Worm (Caenorhabditis elegans): ENCODE data around the gene ZC190.4.
"Not testable (repeated sequence)": the region's sequence is repeated elsewhere in the genome, so short reads cannot be mapped to it uniquely, and the experiment has no call there.

DNA sequence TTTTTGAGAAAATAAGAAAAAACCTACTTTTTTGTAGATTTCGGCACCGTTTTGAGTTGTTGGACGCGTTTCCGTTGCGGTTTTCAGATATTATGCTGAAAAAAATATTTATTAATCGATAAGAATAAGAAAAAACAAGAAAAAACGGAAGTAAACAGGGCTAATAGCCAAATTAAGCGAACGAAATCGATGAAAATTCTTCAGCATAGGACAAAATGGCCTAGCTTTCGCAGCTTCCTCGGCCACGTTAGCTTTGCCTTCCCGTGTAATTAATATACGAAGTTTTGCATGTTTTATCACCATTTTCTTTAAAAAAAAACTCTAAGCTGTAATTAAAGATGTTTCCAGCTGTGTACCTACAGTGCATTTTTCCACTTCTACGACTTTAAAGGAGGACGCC is 30.4 kb downstream of the ZC190.4 start, which contains the start of gene ZC190.10:
- TF ChIP-seq ztf-18 (tag; optimal IDR thresholded peaks at IDR 0.05); sea-2 (GFP tag; IDR thresholded peaks at IDR 0.05); F22D6.2 (tag; optimal IDR thresholded peaks at IDR 0.05); repo-1 (tag; optimal IDR thresholded peaks at IDR 0.05); let-526 (GFP tag; IDR thresholded peaks at IDR 0.05); unc-62 (GFP tag; optimal IDR thresholded peaks at IDR 0.05); ama-1 (optimal IDR thresholded peaks at IDR 0.05); ama-1 (GFP tag; optimal IDR thresholded peaks at IDR 0.05): not testable (repeated sequence)

Data from whole organism, young adult.